Worm (Caenorhabditis elegans) whole organism, late embryonic: ENCODE measurements around the gene cpt-5.

ENCODE experiments used
- nhr-11 ChIP-seq: fragments of 150-350 bp; optimal IDR thresholded peaks from 2 replicates; lab custom pipeline; 2014; ENCODE audit warnings: missing biosample characterization, missing genetic modification characterization
- ztf-16 ChIP-seq: sonication (generic microtip); optimal IDR thresholded peaks from 2 replicates; lab custom pipeline; 2017; ENCODE audit warnings: missing genetic modification characterization, missing compliant biosample characterization

ce11 chrV:13850170-13850569 lies 22.8 kb upstream of the cpt-5 start, which contains the start of gene hpx-2:
- no peak for TF ChIP-seq ztf-16 (tag; lab: Kevin White, UChicago)
- TF ChIP-seq nhr-11 (tag; lab: Kevin White, UChicago): no peak
